Worm (Caenorhabditis elegans): ENCODE results near the gene daf-5.
A peak's percentile ranks its signal among the peaks of the same experiment; 100 is the strongest.

The daf-5 gene

ce11 chrII:14038331-14038730 is 13.8 kb downstream of the daf-5 start:
- TF ChIP-seq ztf-4 (tag; optimal IDR thresholded peaks at IDR 0.05) (no peak), pqm-1 (tag; optimal IDR thresholded peaks at IDR 0.05) (no peak), blmp-1 (tag; optimal IDR thresholded peaks at IDR 0.05) (no peak), sup-37 (GFP tag; optimal IDR thresholded peaks at IDR 0.05) (no peak), fkh-8 (tag; optimal IDR thresholded peaks at IDR 0.05) (peak; percentile 8), mep-1 (tag; optimal IDR thresholded peaks at IDR 0.05) (no peak), grh-1 (GFP tag; IDR thresholded peaks at IDR 0.05) (no peak), nhr-20 (tag; optimal IDR thresholded peaks at IDR 0.05) (peak; percentile 3), skn-1 (tag; optimal IDR thresholded peaks at IDR 0.05) (no peak), pax-3 (tag; optimal IDR thresholded peaks at IDR 0.05) (no peak), tbx-2 (tag; optimal IDR thresholded peaks at IDR 0.05) (no peak), lir-3 (tag; optimal IDR thresholded peaks at IDR 0.05; ENCODE audit: poor library complexity) (no peak), unc-62 (GFP tag; optimal IDR thresholded peaks at IDR 0.05) (no peak), zip-4 (GFP tag; optimal IDR thresholded peaks at IDR 0.05) (no peak), unc-30 (tag; optimal IDR thresholded peaks at IDR 0.05) (no peak), lin-14 (GFP tag; optimal IDR thresholded peaks at IDR 0.05) (peak; percentile 13), sptf-1 (tag; optimal IDR thresholded peaks at IDR 0.05) (no peak), elt-3 (tag; optimal IDR thresholded peaks at IDR 0.05) (peak in 1 of 6 experiments; percentile 11), pag-3 (tag; optimal IDR thresholded peaks at IDR 0.05; ENCODE audit: borderline replicate concordance, insufficient read depth) (no peak), lin-13 (GFP tag; optimal IDR thresholded peaks at IDR 0.05) (no peak), ceh-90 (tag; optimal IDR thresholded peaks at IDR 0.05) (no peak), C04F5.9 (tag; optimal IDR thresholded peaks at IDR 0.05) (no peak), nhr-12 (tag; optimal IDR thresholded peaks at IDR 0.05) (no peak), ceh-88 (GFP tag; IDR thresholded peaks at IDR 0.05) (no peak), fkh-4 (tag; optimal IDR thresholded peaks at IDR 0.05; ENCODE audit: borderline replicate concordance) (no peak), dpl-1 (GFP tag; optimal IDR thresholded peaks at IDR 0.05) (no peak), ces-1 (GFP tag; optimal IDR thresholded peaks at IDR 0.05) (no peak), lin-39 (tag; optimal IDR thresholded peaks at IDR 0.05) (no peak), lin-35 (GFP tag; optimal IDR thresholded peaks at IDR 0.05) (peak in 1 of 2 experiments; percentile 8), nhr-47 (tag; optimal IDR thresholded peaks at IDR 0.05) (no peak), nhr-77 (tag; optimal IDR thresholded peaks at IDR 0.05) (peak; percentile 53), nhr-90 (tag; optimal IDR thresholded peaks at IDR 0.05; ENCODE audit: poor library complexity) (no peak), unc-130 (tag; optimal IDR thresholded peaks at IDR 0.05) (no peak), mdl-1 (tag; optimal IDR thresholded peaks at IDR 0.05) (no peak), snu-23 (GFP tag; optimal IDR thresholded peaks at IDR 0.05) (peak; percentile 8)

ce11 chrII:14037484-14038303 is 14.4 kb downstream of the daf-5 start:
- no peak for TF ChIP-seq sup-37 (GFP tag; optimal IDR thresholded peaks at IDR 0.05)
- no peak for TF ChIP-seq unc-86 (tag; optimal IDR thresholded peaks at IDR 0.05)
- TF ChIP-seq lsy-2 (tag; optimal IDR thresholded peaks at IDR 0.05) = no peak
- no peak for TF ChIP-seq unc-30 (tag; optimal IDR thresholded peaks at IDR 0.05)
- no peak for TF ChIP-seq ama-1 (optimal IDR thresholded peaks at IDR 0.05)
- no peak for TF ChIP-seq elt-2 (tag; optimal IDR thresholded peaks at IDR 0.05)
- 0 out of 2 replicates have a peak, but pooled peaks have one; percentile 14 for TF ChIP-seq nhr-19 (GFP tag; conservative IDR thresholded peaks at IDR 0.05)
- no peak for TF ChIP-seq F16B12.6 (tag; optimal IDR thresholded peaks at IDR 0.05)
- no peak for TF ChIP-seq pax-3 (tag; optimal IDR thresholded peaks at IDR 0.05)
- TF ChIP-seq ceh-63 (GFP tag; optimal IDR thresholded peaks at IDR 0.05) = peak; percentile 35
- TF ChIP-seq ces-1 (GFP tag; optimal IDR thresholded peaks at IDR 0.05) = no peak
- TF ChIP-seq dsc-1 (tag; optimal IDR thresholded peaks at IDR 0.05) = no peak
- no peak for TF ChIP-seq sox-4 (tag; optimal IDR thresholded peaks at IDR 0.05)
- peak; percentile 60 for TF ChIP-seq lin-14 (GFP tag; optimal IDR thresholded peaks at IDR 0.05)
- no peak for TF ChIP-seq dpl-1 (GFP tag; optimal IDR thresholded peaks at IDR 0.05)
- TF ChIP-seq egl-27 (tag; optimal IDR thresholded peaks at IDR 0.05) = no peak
- no peak for TF ChIP-seq nhr-11 (tag; optimal IDR thresholded peaks at IDR 0.05)
- no peak for TF ChIP-seq C16A3.4 (tag; optimal IDR thresholded peaks at IDR 0.05)
- TF ChIP-seq tlp-1 (tag; optimal IDR thresholded peaks at IDR 0.05) = no peak
- no peak for TF ChIP-seq unc-98 (GFP tag; IDR thresholded peaks at IDR 0.05)
- no peak for TF ChIP-seq irx-1 (tag; optimal IDR thresholded peaks at IDR 0.05)
- no peak for TF ChIP-seq efl-3 (GFP tag; optimal IDR thresholded peaks at IDR 0.05)
- no peak for TF ChIP-seq nhr-76 (tag; optimal IDR thresholded peaks at IDR 0.05)
